Worm (Caenorhabditis elegans) whole organism, young adult: Measurements from ENCODE around the gene Y45G5AL.1.

Experiments
- C06A6.2 ChIP-seq: fragments of 200-800 bp; sonication (Bioruptor generic); conservative IDR thresholded peaks from 2 replicates; pipeline ENCODE4 v1.3.6; 2022; ENCODE audit warnings: missing genetic modification characterization, missing compliant biosample characterization
- D2030.7 ChIP-seq: fragments of 200-800 bp; sonication (Bioruptor generic); IDR thresholded peaks from 2 replicates; pipeline ENCODE4 v1.3.6; 2022; ENCODE audit warnings: missing genetic modification reagents, missing genetic modification characterization, missing compliant biosample characterization
- F39B2.1 ChIP-seq: fragments of 200-800 bp; sonication (Bioruptor generic); IDR thresholded peaks from 2 replicates; pipeline ENCODE4 v1.3.6; 2022; ENCODE audit warnings: missing genetic modification reagents, missing genetic modification characterization, missing compliant biosample characterization
- F49E8.2 ChIP-seq: sonication (generic microtip); optimal IDR thresholded peaks from 3 replicates; lab custom pipeline; 2017; ENCODE audit warnings: missing genetic modification characterization, mild to moderate bottlenecking, missing compliant biosample characterization, antibody characterized with exemption, moderate library complexity; ENCODE audit not compliant: insufficient read depth
- F52B5.7 ChIP-seq: sonication (generic microtip); optimal IDR thresholded peaks from 2 replicates; lab custom pipeline; 2016; ENCODE audit warnings: mild to moderate bottlenecking, missing genetic modification characterization, missing compliant biosample characterization
- K12H6.12 ChIP-seq: fragments of 200-800 bp; sonication (Bioruptor generic); optimal IDR thresholded peaks from 2 replicates; lab custom pipeline; 2018; ENCODE audit warnings: mild to moderate bottlenecking, missing genetic modification characterization, missing compliant biosample characterization
- T26A5.8 ChIP-seq: sonication (generic microtip); optimal IDR thresholded peaks from 2 replicates; lab custom pipeline; 2016; ENCODE audit warnings: missing genetic modification characterization, missing compliant biosample characterization
- ZK185.1 ChIP-seq: sonication (generic microtip); optimal IDR thresholded peaks from 2 replicates; lab custom pipeline; 2016; ENCODE audit warnings: mild to moderate bottlenecking, missing genetic modification characterization, missing compliant biosample characterization; ENCODE audit not compliant: poor library complexity, severe bottlenecking
- akir-1 ChIP-seq: fragments of 200-800 bp; sonication (Bioruptor generic); optimal IDR thresholded peaks from 2 replicates; lab custom pipeline; 2018; ENCODE audit warnings: mild to moderate bottlenecking, missing genetic modification characterization, moderate library complexity, missing compliant biosample characterization
- aptf-2 ChIP-seq: fragments of 200-800 bp; sonication (Bioruptor generic); conservative IDR thresholded peaks from 2 replicates; pipeline ENCODE4 v1.3.6; 2022; ENCODE audit warnings: missing genetic modification reagents, missing genetic modification characterization, missing compliant biosample characterization
- athp-1 ChIP-seq: sonication (generic microtip); optimal IDR thresholded peaks from 2 replicates; lab custom pipeline; 2017; ENCODE audit warnings: mild to moderate bottlenecking, missing genetic modification characterization, missing compliant biosample characterization
- attf-6 ChIP-seq: fragments of 200-800 bp; sonication (Bioruptor generic); IDR thresholded peaks from 2 replicates; pipeline ENCODE4 v1.3.6; 2022; ENCODE audit warnings: missing genetic modification reagents, missing genetic modification characterization, missing compliant biosample characterization
- bed-1 ChIP-seq: fragments of 200-800 bp; sonication (Bioruptor generic); IDR thresholded peaks from 2 replicates; pipeline ENCODE4 v1.3.6; 2022; ENCODE audit warnings: missing genetic modification reagents, missing genetic modification characterization, missing compliant biosample characterization
- ccch-3 ChIP-seq: fragments of 200-800 bp; sonication (Bioruptor generic); optimal IDR thresholded peaks from 2 replicates; lab custom pipeline; 2018; ENCODE audit warnings: mild to moderate bottlenecking, missing genetic modification characterization, missing compliant biosample characterization
- ceh-100 ChIP-seq: fragments of 200-800 bp; sonication (Bioruptor generic); IDR thresholded peaks from 2 replicates; pipeline ENCODE4 v1.3.6; 2022; ENCODE audit warnings: missing genetic modification reagents, missing genetic modification characterization, missing compliant biosample characterization
- ceh-27 ChIP-seq: fragments of 200-800 bp; sonication (Bioruptor generic); optimal IDR thresholded peaks from 2 replicates; lab custom pipeline; 2018; ENCODE audit warnings: mild to moderate bottlenecking, missing genetic modification characterization, moderate library complexity, missing compliant biosample characterization
- ceh-58 ChIP-seq: fragments of 200-800 bp; sonication (Bioruptor generic); IDR thresholded peaks from 2 replicates; pipeline ENCODE4 v1.3.6; 2022; ENCODE audit warnings: missing genetic modification characterization, missing compliant biosample characterization
- chd-7 ChIP-seq: sonication (generic microtip); optimal IDR thresholded peaks from 2 replicates; lab custom pipeline; 2016; ENCODE audit warnings: mild to moderate bottlenecking, missing genetic modification characterization, moderate library complexity, missing compliant biosample characterization
- dpl-1 ChIP-seq: fragments of 150-350 bp; optimal IDR thresholded peaks from 2 replicates; lab custom pipeline; 2014; ENCODE audit warnings: missing biosample characterization, missing genetic modification reagents, missing genetic modification characterization
- fkh-3 ChIP-seq: sonication (generic microtip); optimal IDR thresholded peaks from 2 replicates; lab custom pipeline; 2016; ENCODE audit warnings: mild to moderate bottlenecking, missing genetic modification characterization, missing compliant biosample characterization
- hrde-1 ChIP-seq: sonication (generic microtip); optimal IDR thresholded peaks from 2 replicates; lab custom pipeline; 2016; ENCODE audit warnings: missing genetic modification characterization, mild to moderate bottlenecking, missing compliant biosample characterization, moderate library complexity, missing genotype, missing genetic modification reagents, borderline replicate concordance
- hsf-1 ChIP-seq: fragments of 200-800 bp; sonication (Bioruptor generic); IDR thresholded peaks from 2 replicates; pipeline ENCODE4 v1.3.6; 2022; ENCODE audit warnings: missing genetic modification reagents, missing genetic modification characterization, missing compliant biosample characterization
- lsl-1 ChIP-seq: fragments of 200-800 bp; sonication (Bioruptor generic); optimal IDR thresholded peaks from 2 replicates; lab custom pipeline; 2018; ENCODE audit warnings: mild to moderate bottlenecking, missing genetic modification characterization, moderate library complexity, missing compliant biosample characterization
- madf-8 ChIP-seq: fragments of 200-800 bp; sonication (Bioruptor generic); conservative IDR thresholded peaks from 2 replicates; pipeline ENCODE4 v1.3.6; 2022; ENCODE audit warnings: missing genetic modification reagents, missing genetic modification characterization, missing compliant biosample characterization
- nfya-1 ChIP-seq: sonication (generic microtip); optimal IDR thresholded peaks from 2 replicates; lab custom pipeline; 2017; ENCODE audit warnings: antibody characterized with exemption, missing compliant biosample characterization, missing genetic modification characterization, borderline replicate concordance; ENCODE audit not compliant: insufficient read depth
- nfya-2 ChIP-seq: fragments of 200-800 bp; sonication (Bioruptor generic); IDR thresholded peaks from 2 replicates; pipeline ENCODE4 v1.3.6; 2022; ENCODE audit warnings: missing genetic modification reagents, missing genetic modification characterization, missing compliant biosample characterization
- nhr-120 ChIP-seq: fragments of 200-800 bp; sonication (Bioruptor generic); IDR thresholded peaks from 2 replicates; pipeline ENCODE4 v1.3.6; 2022; ENCODE audit warnings: missing genetic modification characterization, missing compliant biosample characterization
- rcor-1 ChIP-seq: fragments of 200-800 bp; sonication (Bioruptor generic); IDR thresholded peaks from 2 replicates; pipeline ENCODE4 v1.3.6; 2022; ENCODE audit warnings: missing genetic modification reagents, missing genetic modification characterization, missing compliant biosample characterization
- sdz-38 ChIP-seq: sonication (generic microtip); optimal IDR thresholded peaks from 2 replicates; lab custom pipeline; 2016; ENCODE audit warnings: missing genotype, missing genetic modification characterization, missing compliant biosample characterization
- snpc-4 ChIP-seq, 5 experiments: fragments of 150-350 bp in 1 of 5; sonication (generic microtip) in 4 of 5; optimal IDR thresholded peaks; 2 replicates each; lab custom pipeline; 2014 to 2018; ENCODE audit warnings: missing genetic modification characterization in 5 of 5, missing biosample characterization in 3 of 5, antibody characterized with exemption in 2 of 5, mild to moderate bottlenecking in 2 of 5, missing compliant biosample characterization in 2 of 5, missing genotype in 2 of 5, moderate library complexity in 2 of 5, missing genetic modification reagents in 1 of 5
- tbx-9 ChIP-seq: sonication (generic microtip); optimal IDR thresholded peaks from 2 replicates; lab custom pipeline; 2016; ENCODE audit warnings: borderline replicate concordance, missing genetic modification characterization, inconsistent platforms, missing compliant biosample characterization
- tlf-1 ChIP-seq: fragments of 200-800 bp; sonication (Bioruptor generic); optimal IDR thresholded peaks from 2 replicates; lab custom pipeline; 2018; ENCODE audit warnings: mild to moderate bottlenecking, missing genetic modification characterization, missing compliant biosample characterization
- unc-62 ChIP-seq: fragments of 150-350 bp; optimal IDR thresholded peaks from 2 replicates; lab custom pipeline; 2014; ENCODE audit warnings: missing biosample characterization, missing genetic modification reagents, missing genetic modification characterization
- ztf-3 ChIP-seq: fragments of 200-800 bp; sonication (Bioruptor generic); optimal IDR thresholded peaks from 2 replicates; lab custom pipeline; 2018; ENCODE audit warnings: mild to moderate bottlenecking, missing genetic modification characterization, missing compliant biosample characterization

The Y45G5AL.1 gene

ce11 chrV:4131471-4131939 is 12.8 kb upstream of the Y45G5AL.1 start, which contains the start of gene nhr-57 (continued):
- TF ChIP-seq attf-6 (GFP tag; lab: Robert Waterston, UW): no peak
- TF ChIP-seq unc-62 (GFP tag; lab: Kevin White, UChicago): peak; percentile 16
- no peak for TF ChIP-seq lsl-1 (GFP tag; lab: Kevin White, UChicago)
- no peak for TF ChIP-seq snpc-4 (GFP tag; optimal IDR thresholded peaks at IDR 0.05; lab: Kevin White, UChicago)
- TF ChIP-seq snpc-4 (tag; optimal IDR thresholded peaks at IDR 0.05; lab: Kevin White, UChicago): peak in 1 of 4 experiments; percentile 2
- TF ChIP-seq madf-8: no peak
- no peak for TF ChIP-seq nfya-2 (GFP tag; lab: Robert Waterston, UW)

- TF ChIP-seq T26A5.8 (tag; lab: Kevin White, UChicago) (no peak), chd-7 (tag; lab: Kevin White, UChicago) (no peak), ccch-3 (GFP tag; lab: Kevin White, UChicago) (no peak), nhr-120 (no peak), D2030.7 (GFP tag; lab: Robert Waterston, UW) (no peak), bed-1 (GFP tag; lab: Robert Waterston, UW) (no peak), ZK185.1 (tag; lab: Kevin White, UChicago) (no peak), C06A6.2 (GFP tag; lab: Robert Waterston, UW) (no peak), akir-1 (GFP tag; lab: Kevin White, UChicago) (no peak), F49E8.2 (tag; lab: Kevin White, UChicago) (no peak), nfya-1 (tag; lab: Kevin White, UChicago) (no peak), tlf-1 (GFP tag; lab: Kevin White, UChicago) (no peak), ceh-100 (GFP tag; lab: Robert Waterston, UW) (no peak), hrde-1 (tag; lab: Kevin White, UChicago) (no peak), dpl-1 (no peak), K12H6.12 (tag; lab: Kevin White, UChicago) (no peak), sdz-38 (tag; lab: Kevin White, UChicago) (no peak), tbx-9 (tag; lab: Kevin White, UChicago) (no peak)
These were observed 9.6 kb upstream of the Y45G5AL.1 start, which contains the start of gene lgc-1 for ce11 chrV:4134728-4135127. Gene lgc-1 (plus strand): TSS chrV:4135028.

- TF ChIP-seq F39B2.1 (GFP tag; lab: Robert Waterston, UW): no peak
- no peak for TF ChIP-seq ceh-100 (GFP tag; lab: Robert Waterston, UW)
- no peak for TF ChIP-seq sdz-38 (tag; lab: Kevin White, UChicago)
- no peak for TF ChIP-seq F52B5.7 (tag; lab: Kevin White, UChicago)
- TF ChIP-seq aptf-2 (GFP tag; lab: Robert Waterston, UW): no peak
- no peak for TF ChIP-seq nhr-120
- no peak for TF ChIP-seq tlf-1 (GFP tag; lab: Kevin White, UChicago)
- no peak for TF ChIP-seq fkh-3 (tag; lab: Kevin White, UChicago)
- no peak for TF ChIP-seq nfya-2 (GFP tag; lab: Robert Waterston, UW)
- no peak for TF ChIP-seq ceh-58 (GFP tag; lab: Robert Waterston, UW)
- no peak for TF ChIP-seq rcor-1 (GFP tag; lab: Robert Waterston, UW)
- TF ChIP-seq ztf-3 (GFP tag; lab: Kevin White, UChicago): no peak
- no peak for TF ChIP-seq athp-1
- TF ChIP-seq hsf-1 (GFP tag; lab: Robert Waterston, UW): no peak
- no peak for TF ChIP-seq ceh-27 (GFP tag; lab: Kevin White, UChicago)
These were observed 5.6 kb upstream of the Y45G5AL.1 start, which contains the start of gene lgc-29 for ce11 chrV:4138688-4139087. Gene lgc-29 (plus strand): TSS chrV:4138988.
